Worm (Caenorhabditis elegans) whole organism, young adult: Measurements from ENCODE around the gene Y38E10A.17.

ENCODE experiments used
- K12H6.12 ChIP-seq: fragments of 200-800 bp; sonication (Bioruptor generic); optimal IDR thresholded peaks from 2 replicates; lab custom pipeline; 2018; ENCODE audit warnings: mild to moderate bottlenecking, missing genetic modification characterization, missing compliant biosample characterization
- ama-1 ChIP-seq, 3 experiments: fragments of 150-350 bp in 1 of 3; sonication (generic microtip) in 2 of 3; optimal IDR thresholded peaks; 2 replicates each; lab custom pipeline; 2014 to 2018; ENCODE audit warnings: missing biosample characterization in 2 of 3, missing genetic modification characterization in 2 of 3, missing genetic modification reagents in 2 of 3
- snpc-4 ChIP-seq, 5 experiments: fragments of 150-350 bp in 1 of 5; sonication (generic microtip) in 4 of 5; optimal IDR thresholded peaks; 2 replicates each; lab custom pipeline; 2014 to 2018; ENCODE audit warnings: missing genetic modification characterization in 5 of 5, missing biosample characterization in 3 of 5, antibody characterized with exemption in 2 of 5, mild to moderate bottlenecking in 2 of 5, missing compliant biosample characterization in 2 of 5, missing genotype in 2 of 5, moderate library complexity in 2 of 5, missing genetic modification reagents in 1 of 5

ce11 chrII:12668148-12668547 is 33.5 kb upstream of the Y38E10A.17 start:
- TF ChIP-seq K12H6.12 (tag; lab: Kevin White, UChicago), result no peak
- TF ChIP-seq ama-1 (optimal IDR thresholded peaks at IDR 0.05; lab: Kevin White, UChicago), result no peak
- no peak for TF ChIP-seq ama-1 (GFP tag; optimal IDR thresholded peaks at IDR 0.05; lab: Kevin White, UChicago)
- no peak for TF ChIP-seq snpc-4 (GFP tag; optimal IDR thresholded peaks at IDR 0.05; lab: Kevin White, UChicago)
- TF ChIP-seq snpc-4 (tag; optimal IDR thresholded peaks at IDR 0.05; lab: Kevin White, UChicago), result no peak
